Worm (Caenorhabditis elegans) whole organism, L4 larva: ENCODE data around the gene elp-1.

Experiments
- F10B5.3 ChIP-seq: sonication (generic microtip); optimal IDR thresholded peaks from 2 replicates; lab custom pipeline; 2016; ENCODE audit warnings: mild to moderate bottlenecking, missing genetic modification characterization, missing compliant biosample characterization
- F26F4.8 ChIP-seq: fragments of 200-800 bp; sonication (Bioruptor generic); conservative IDR thresholded peaks from 2 replicates; pipeline ENCODE4 v1.3.6; 2022; ENCODE audit warnings: missing genetic modification characterization, missing compliant biosample characterization
- R02D3.7 ChIP-seq: fragments of 150-350 bp; sonication (generic microtip); optimal IDR thresholded peaks from 3 replicates; lab custom pipeline; 2014; ENCODE audit warnings: missing biosample characterization, missing genetic modification characterization
- T20F7.1 ChIP-seq: fragments of 200-800 bp; sonication (Bioruptor generic); optimal IDR thresholded peaks from 2 replicates; lab custom pipeline; 2018; ENCODE audit warnings: mild to moderate bottlenecking, missing genetic modification characterization, missing compliant biosample characterization
- T26A8.4 ChIP-seq: fragments of 200-800 bp; sonication (Bioruptor generic); IDR thresholded peaks from 2 replicates; pipeline ENCODE4 v1.3.6; 2022; ENCODE audit warnings: missing genetic modification characterization, missing compliant biosample characterization
- Y48G9A.11 ChIP-seq: fragments of 200-800 bp; sonication (Bioruptor generic); IDR thresholded peaks from 2 replicates; pipeline ENCODE4 v1.3.6; 2022; ENCODE audit warnings: missing genetic modification reagents, missing genetic modification characterization, missing compliant biosample characterization
- Y75B8A.6 ChIP-seq: fragments of 200-800 bp; sonication (Bioruptor generic); IDR thresholded peaks from 2 replicates; pipeline ENCODE4 v1.3.6; 2022; ENCODE audit warnings: missing genetic modification reagents, missing genetic modification characterization, missing compliant biosample characterization
- ZK337.2 ChIP-seq: fragments of 200-800 bp; sonication (Bioruptor generic); IDR thresholded peaks from 2 replicates; pipeline ENCODE4 v1.3.6; 2022; ENCODE audit warnings: missing genetic modification reagents, missing genetic modification characterization, missing compliant biosample characterization
- aly-2 ChIP-seq: sonication (generic microtip); optimal IDR thresholded peaks from 2 replicates; lab custom pipeline; 2018; ENCODE audit warnings: missing biosample characterization, missing genetic modification characterization
- ama-1 ChIP-seq: fragments of 150-350 bp; optimal IDR thresholded peaks from 2 replicates; lab custom pipeline; 2014; ENCODE audit warnings: inconsistent platforms, mixed read lengths
- attf-4 ChIP-seq: sonication (generic microtip); optimal IDR thresholded peaks from 3 replicates; lab custom pipeline; 2017; ENCODE audit warnings: missing biosample characterization, missing genetic modification characterization
- ceh-28 ChIP-seq: fragments of 150-350 bp; optimal IDR thresholded peaks from 2 replicates; lab custom pipeline; 2014; ENCODE audit warnings: missing biosample characterization, missing genetic modification reagents, missing genetic modification characterization
- ceh-32 ChIP-seq: sonication (generic microtip); optimal IDR thresholded peaks from 2 replicates; lab custom pipeline; 2016; ENCODE audit warnings: mild to moderate bottlenecking, missing genetic modification characterization, missing compliant biosample characterization; ENCODE audit not compliant: poor library complexity
- ceh-62 ChIP-seq: sonication (generic microtip); optimal IDR thresholded peaks from 2 replicates; lab custom pipeline; 2017; ENCODE audit warnings: missing biosample characterization, missing genetic modification characterization
- cey-2 ChIP-seq: sonication (generic microtip); optimal IDR thresholded peaks from 3 replicates; lab custom pipeline; 2017; ENCODE audit warnings: missing genetic modification characterization, mild to moderate bottlenecking, missing compliant biosample characterization, antibody characterized with exemption, borderline replicate concordance; ENCODE audit not compliant: insufficient read depth
- ctbp-1 ChIP-seq: fragments of 200-800 bp; sonication (Bioruptor generic); IDR thresholded peaks from 2 replicates; pipeline ENCODE4 v1.3.6; 2022; ENCODE audit warnings: missing genetic modification reagents, missing genetic modification characterization, missing compliant biosample characterization
- daf-12 ChIP-seq: fragments of 150-350 bp; optimal IDR thresholded peaks from 2 replicates; lab custom pipeline; 2014; ENCODE audit warnings: missing biosample characterization, missing genetic modification reagents, missing genetic modification characterization
- daf-16 ChIP-seq, 3 experiments: sonication (generic microtip); optimal IDR thresholded peaks; 2 replicates each; lab custom pipeline; 2016 to 2017; ENCODE audit warnings: missing genetic modification characterization in 3 of 3, missing genetic modification reagents in 3 of 3, mild to moderate bottlenecking in 2 of 3, missing compliant biosample characterization in 2 of 3, missing biosample characterization in 1 of 3, moderate library complexity in 1 of 3
- daf-19 ChIP-seq: fragments of 200-800 bp; sonication (Bioruptor generic); conservative IDR thresholded peaks from 2 replicates; pipeline ENCODE4 v1.3.6; 2022; ENCODE audit warnings: missing genetic modification characterization, missing compliant biosample characterization
- daf-8 ChIP-seq: fragments of 200-800 bp; sonication (Bioruptor generic); IDR thresholded peaks from 2 replicates; pipeline ENCODE4 v1.3.6; 2022; ENCODE audit warnings: missing genetic modification characterization, missing compliant biosample characterization
- dmd-6 ChIP-seq: fragments of 200-800 bp; sonication (Bioruptor generic); IDR thresholded peaks from 2 replicates; pipeline ENCODE4 v1.3.6; 2022; ENCODE audit warnings: missing genetic modification reagents, missing genetic modification characterization, missing compliant biosample characterization
- dmd-9 ChIP-seq: fragments of 200-800 bp; sonication (Bioruptor generic); IDR thresholded peaks from 2 replicates; pipeline ENCODE4 v1.3.6; 2022; ENCODE audit warnings: missing genetic modification reagents, missing genetic modification characterization, missing compliant biosample characterization
- egl-27 ChIP-seq: sonication (generic microtip); optimal IDR thresholded peaks from 3 replicates; lab custom pipeline; 2017; ENCODE audit warnings: missing biosample characterization, missing genetic modification reagents, missing genetic modification characterization
- egl-43 ChIP-seq: fragments of 200-800 bp; sonication (Bioruptor generic); IDR thresholded peaks from 2 replicates; pipeline ENCODE4 v1.3.6; 2022; ENCODE audit warnings: missing genetic modification reagents, missing genetic modification characterization, missing compliant biosample characterization
- fos-1 ChIP-seq: fragments of 150-350 bp; optimal IDR thresholded peaks from 2 replicates; lab custom pipeline; 2014; ENCODE audit warnings: missing biosample characterization, missing genetic modification characterization
- gei-8 ChIP-seq: fragments of 200-800 bp; sonication (Bioruptor generic); optimal IDR thresholded peaks from 2 replicates; lab custom pipeline; 2018; ENCODE audit warnings: mild to moderate bottlenecking, missing genetic modification characterization, missing compliant biosample characterization
- hif-1 ChIP-seq, 2 experiments: sonication (generic microtip); optimal IDR thresholded peaks; 2 replicates each; lab custom pipeline; 2016 to 2017; ENCODE audit warnings: missing compliant biosample characterization in 2 of 2, missing genetic modification characterization in 2 of 2, missing genetic modification reagents in 2 of 2, missing genotype in 2 of 2, mild to moderate bottlenecking in 1 of 2
- hlh-11 ChIP-seq: fragments of 200-800 bp; sonication (Bioruptor generic); optimal IDR thresholded peaks from 2 replicates; lab custom pipeline; 2018; ENCODE audit warnings: mild to moderate bottlenecking, missing genetic modification characterization, missing compliant biosample characterization
- lin-15B ChIP-seq: fragments of 150-350 bp; sonication (generic microtip); optimal IDR thresholded peaks from 3 replicates; lab custom pipeline; 2014; ENCODE audit warnings: missing biosample characterization, missing genetic modification characterization
- lin-29 ChIP-seq: fragments of 200-800 bp; sonication (Bioruptor generic); IDR thresholded peaks from 2 replicates; pipeline ENCODE4 v1.3.6; 2022; ENCODE audit warnings: missing genetic modification reagents, missing genetic modification characterization, missing compliant biosample characterization
- lir-3 ChIP-seq: sonication (generic microtip); optimal IDR thresholded peaks from 2 replicates; lab custom pipeline; 2016; ENCODE audit warnings: mild to moderate bottlenecking, missing genetic modification characterization, missing compliant biosample characterization
- lsy-2 ChIP-seq, 2 experiments: fragments of 150-350 bp in 1 of 2; sonication (generic microtip) in 1 of 2; optimal IDR thresholded peaks; 2 replicates each; lab custom pipeline; 2014 to 2017; ENCODE audit warnings: missing biosample characterization in 2 of 2, missing genetic modification characterization in 2 of 2
- madf-5 ChIP-seq, 2 experiments: fragments of 200-800 bp; sonication (Bioruptor generic); IDR thresholded peaks; 2 replicates each; pipeline ENCODE4 v1.3.6; 2022; ENCODE audit warnings: missing compliant biosample characterization in 2 of 2, missing genetic modification characterization in 2 of 2
- mep-1 ChIP-seq: fragments of 150-350 bp; sonication (generic microtip); optimal IDR thresholded peaks from 3 replicates; lab custom pipeline; 2014; ENCODE audit warnings: missing biosample characterization, missing genetic modification characterization
- mes-2 ChIP-seq: sonication (generic microtip); optimal IDR thresholded peaks from 2 replicates; lab custom pipeline; 2016; ENCODE audit warnings: missing genotype, mild to moderate bottlenecking, missing genetic modification characterization, missing compliant biosample characterization; ENCODE audit not compliant: poor library complexity, severe bottlenecking
- nhr-237 ChIP-seq: sonication (generic microtip); optimal IDR thresholded peaks from 2 replicates; lab custom pipeline; 2017; ENCODE audit warnings: missing biosample characterization, missing genetic modification characterization
- nhr-42 ChIP-seq: fragments of 200-800 bp; sonication (Bioruptor generic); IDR thresholded peaks from 2 replicates; pipeline ENCODE4 v1.3.6; 2022; ENCODE audit warnings: missing genetic modification characterization, missing compliant biosample characterization
- nhr-48 ChIP-seq: sonication (generic microtip); optimal IDR thresholded peaks from 2 replicates; lab custom pipeline; 2016; ENCODE audit warnings: mild to moderate bottlenecking, missing genetic modification characterization, missing compliant biosample characterization
- pha-4 ChIP-seq, 2 experiments: fragments of 150-350 bp in 1 of 2; fragments of 200-800 bp in 1 of 2; sonication (Bioruptor generic) in 1 of 2; IDR thresholded peaks in 1 of 2; optimal IDR thresholded peaks in 1 of 2; 2 replicates each; pipeline versions ENCODE4 v1.3.6 to Lab custom; 2014 to 2022; ENCODE audit warnings: missing genetic modification characterization in 2 of 2, missing genetic modification reagents in 2 of 2, missing biosample characterization in 1 of 2, missing compliant biosample characterization in 1 of 2
- saeg-2 ChIP-seq: fragments of 200-800 bp; sonication (Bioruptor generic); IDR thresholded peaks from 2 replicates; pipeline ENCODE4 v1.3.6; 2022; ENCODE audit warnings: missing genetic modification reagents, missing genetic modification characterization, missing compliant biosample characterization
- sdz-12 ChIP-seq: fragments of 200-800 bp; sonication (Bioruptor generic); optimal IDR thresholded peaks from 2 replicates; lab custom pipeline; 2018; ENCODE audit warnings: mild to moderate bottlenecking, missing genetic modification characterization, missing compliant biosample characterization
- skn-1 ChIP-seq: fragments of 150-350 bp; optimal IDR thresholded peaks from 2 replicates; lab custom pipeline; 2014; ENCODE audit warnings: missing biosample characterization, missing genetic modification characterization
- snpc-1.2 ChIP-seq: fragments of 200-800 bp; sonication (Bioruptor generic); IDR thresholded peaks from 2 replicates; pipeline ENCODE4 v1.3.6; 2022; ENCODE audit warnings: missing genetic modification reagents, missing genetic modification characterization, missing compliant biosample characterization
- snpc-4 ChIP-seq: fragments of 150-350 bp; optimal IDR thresholded peaks from 2 replicates; lab custom pipeline; 2014; ENCODE audit warnings: missing biosample characterization, missing genetic modification characterization
- tag-97 ChIP-seq: fragments of 200-800 bp; sonication (Bioruptor generic); IDR thresholded peaks from 2 replicates; pipeline ENCODE4 v1.3.6; 2022; ENCODE audit warnings: missing genetic modification characterization, missing compliant biosample characterization
- unc-130 ChIP-seq: sonication (generic microtip); optimal IDR thresholded peaks from 2 replicates; lab custom pipeline; 2016; ENCODE audit warnings: missing genetic modification reagents, missing genetic modification characterization, missing compliant biosample characterization
- unc-62 ChIP-seq, 3 experiments: fragments of 150-350 bp in 1 of 3; sonication (generic microtip); optimal IDR thresholded peaks in 2 of 3; peaks in 1 of 3; 1 replicate in 1 of 3; 2 replicates in 2 of 3; lab custom pipeline; 2014 to 2017; ENCODE audit warnings: missing biosample characterization in 3 of 3, missing genetic modification characterization in 3 of 3, missing genetic modification reagents in 3 of 3, missing genotype in 1 of 3
- vab-7 ChIP-seq: fragments of 200-800 bp; sonication (Bioruptor generic); IDR thresholded peaks from 2 replicates; pipeline ENCODE4 v1.3.6; 2022; ENCODE audit warnings: missing genetic modification reagents, missing genetic modification characterization, missing compliant biosample characterization
- zag-1 ChIP-seq: fragments of 150-350 bp; optimal IDR thresholded peaks from 2 replicates; lab custom pipeline; 2014; ENCODE audit warnings: missing biosample characterization, missing genetic modification characterization
- ztf-7 ChIP-seq: fragments of 150-350 bp; optimal IDR thresholded peaks from 2 replicates; lab custom pipeline; 2014; ENCODE audit warnings: missing biosample characterization, missing genetic modification characterization

Gene elp-1

ce11 chrV:20793761-20794160 lies 23.8 kb upstream of the elp-1 start (continued):
- TF ChIP-seq lin-15B (tag; lab: Kevin White, UChicago) (no peak), T20F7.1 (GFP tag; lab: Kevin White, UChicago) (no peak), sdz-12 (no peak), attf-4 (tag; lab: Kevin White, UChicago) (no peak), T26A8.4 (GFP tag; lab: Robert Waterston, UW) (no peak; the same call in 1 of the 2 replicates), Y48G9A.11 (no peak), ama-1 (no peak), daf-19 (no peak), ctbp-1 (GFP tag; lab: Robert Waterston, UW) (no peak), nhr-48 (tag; lab: Kevin White, UChicago) (no peak), mes-2 (tag; lab: Kevin White, UChicago) (no peak), daf-16 (GFP tag; optimal IDR thresholded peaks at IDR 0.05; lab: Kevin White, UChicago) (no peak), daf-16 (tag; optimal IDR thresholded peaks at IDR 0.05; lab: Kevin White, UChicago) (peak; percentile 46), nhr-42 (GFP tag; lab: Robert Waterston, UW) (no peak), madf-5 (GFP tag; IDR thresholded peaks at IDR 0.05; lab: Robert Waterston, UW) (no peak), hlh-11 (tag; lab: Kevin White, UChicago) (peak; percentile 79), daf-12 (tag; lab: Kevin White, UChicago) (no peak), saeg-2 (no peak), pha-4 (GFP tag; IDR thresholded peaks at IDR 0.05; lab: Robert Waterston, UW) (peak; percentile 48; the same call in 1 of the 2 replicates), pha-4 (tag; optimal IDR thresholded peaks at IDR 0.05; lab: Kevin White, UChicago) (no peak), gei-8 (GFP tag; lab: Kevin White, UChicago) (no peak), F26F4.8 (GFP tag; lab: Robert Waterston, UW) (no peak), egl-43 (GFP tag; lab: Robert Waterston, UW) (0 out of 2 replicates have a peak, but pooled peaks have one; percentile 53), daf-8 (GFP tag; lab: Robert Waterston, UW) (no peak), F10B5.3 (tag; lab: Kevin White, UChicago) (no peak), zag-1 (no peak), lin-29 (no peak), tag-97 (GFP tag; lab: Robert Waterston, UW) (no peak), cey-2 (tag; lab: Kevin White, UChicago) (no peak), unc-130 (no peak), fos-1 (tag; lab: Kevin White, UChicago) (no peak), egl-27 (no peak), aly-2 (no peak), ceh-28 (tag; lab: Kevin White, UChicago) (no peak), dmd-6 (peak; percentile 39; the same call in 1 of the 2 replicates), ceh-62 (tag; lab: Kevin White, UChicago) (no peak), lir-3 (tag; lab: Kevin White, UChicago) (no peak), lsy-2 (tag; optimal IDR thresholded peaks at IDR 0.05; lab: Kevin White, UChicago) (no peak), ztf-7 (tag; lab: Kevin White, UChicago) (no peak), unc-62 (GFP tag; optimal IDR thresholded peaks at IDR 0.05 in 1 of 2; lab: Kevin White, UChicago) (peak in 1 of 2 experiments; percentile 23), unc-62 (tag; optimal IDR thresholded peaks at IDR 0.05; lab: Kevin White, UChicago) (no peak), dmd-9 (GFP tag; lab: Robert Waterston, UW) (no peak), snpc-1.2 (GFP tag; lab: Robert Waterston, UW) (no peak), ZK337.2 (GFP tag; lab: Robert Waterston, UW) (no peak), skn-1 (no peak), hif-1 (tag; optimal IDR thresholded peaks at IDR 0.05; lab: Kevin White, UChicago) (peak in 1 of 2 experiments; percentile 73), ceh-32 (no peak), vab-7 (no peak), R02D3.7 (no peak), mep-1 (no peak), nhr-237 (tag; lab: Kevin White, UChicago) (no peak), snpc-4 (tag; lab: Kevin White, UChicago) (no peak), Y75B8A.6 (GFP tag; lab: Robert Waterston, UW) (no peak)
